Fruit fly (Drosophila melanogaster) whole organism, embryonic: ENCODE measurements around the gene CG31515.
A peak's percentile ranks its signal among the peaks of the same experiment; 100 is the strongest.

Source experiments
- Ada2b ChIP-seq: fragments of 200-800 bp; sonication (Bioruptor generic); IDR thresholded peaks from 2 replicates; pipeline ENCODE4 v1.3.6; 2022; ENCODE audit warnings: missing biosample characterization, missing genetic modification characterization
- Bgb ChIP-seq: fragments of 200-800 bp; sonication (Bioruptor generic); IDR thresholded peaks from 2 replicates; pipeline ENCODE4 v1.3.6; 2022; ENCODE audit warnings: missing biosample characterization, missing genetic modification characterization; ENCODE audit not compliant: partially characterized antibody
- BtbVII ChIP-seq: fragments of 200-800 bp; sonication (Bioruptor generic); optimal IDR thresholded peaks from 3 replicates; lab custom pipeline; 2017; ENCODE audit warnings: missing biosample characterization, mild to moderate bottlenecking, missing genetic modification characterization
- CG1024 ChIP-seq: fragments of 200-800 bp; sonication (Bioruptor generic); IDR thresholded peaks from 2 replicates; pipeline ENCODE4 v1.3.6; 2022; ENCODE audit warnings: missing biosample characterization, missing genetic modification characterization
- CG10274 ChIP-seq: fragments of 200-800 bp; sonication (Bioruptor generic); optimal IDR thresholded peaks from 3 replicates; lab custom pipeline; 2017; ENCODE audit warnings: missing biosample characterization, mild to moderate bottlenecking, missing genetic modification characterization
- CG11093 ChIP-seq: fragments of 200-800 bp; sonication (Bioruptor generic); IDR thresholded peaks from 3 replicates; pipeline ENCODE4 v1.3.6; 2022; ENCODE audit warnings: missing biosample characterization, missing genetic modification characterization
- CG12769 ChIP-seq: fragments of 200-800 bp; sonication (Bioruptor generic); optimal IDR thresholded peaks from 2 replicates; lab custom pipeline; 2019; ENCODE audit warnings: missing biosample characterization, mild to moderate bottlenecking, missing genetic modification characterization, moderate library complexity
- CG14014 ChIP-seq: fragments of 200-800 bp; sonication (Bioruptor generic); IDR thresholded peaks from 2 replicates; pipeline ENCODE4 v1.3.6; 2022; ENCODE audit warnings: missing biosample characterization, missing genetic modification characterization
- CG14667 ChIP-seq: fragments of 200-800 bp; sonication (Bioruptor generic); IDR thresholded peaks from 2 replicates; pipeline ENCODE4 v1.3.6; 2022; ENCODE audit warnings: missing biosample characterization, missing genetic modification characterization
- CG15696 ChIP-seq: fragments of 200-800 bp; sonication (Bioruptor generic); optimal IDR thresholded peaks from 2 replicates; lab custom pipeline; 2019; ENCODE audit warnings: missing biosample characterization, mild to moderate bottlenecking, missing genetic modification characterization, moderate library complexity
- CG1603 ChIP-seq: fragments of 200-800 bp; sonication (Bioruptor generic); optimal IDR thresholded peaks from 2 replicates; lab custom pipeline; 2019; ENCODE audit warnings: missing biosample characterization, mild to moderate bottlenecking, missing genetic modification characterization, moderate library complexity
- CG18011 ChIP-seq: fragments of 200-800 bp; sonication (Bioruptor generic); optimal IDR thresholded peaks from 2 replicates; lab custom pipeline; 2017; ENCODE audit warnings: missing biosample characterization, missing genetic modification characterization, mild to moderate bottlenecking, moderate library complexity, missing genotype
- CG2678 ChIP-seq: fragments of 200-800 bp; sonication (Bioruptor generic); optimal IDR thresholded peaks from 3 replicates; lab custom pipeline; 2019; ENCODE audit warnings: missing biosample characterization, mild to moderate bottlenecking, missing genetic modification characterization, moderate library complexity
- CG3065 ChIP-seq: fragments of 200-800 bp; sonication (Bioruptor generic); optimal IDR thresholded peaks from 2 replicates; lab custom pipeline; 2016; ENCODE audit warnings: missing biosample characterization, missing genetic modification characterization
- CG31388 ChIP-seq: fragments of 200-800 bp; sonication (Bioruptor generic); optimal IDR thresholded peaks from 2 replicates; lab custom pipeline; 2016; ENCODE audit warnings: missing biosample characterization, missing genetic modification characterization
- CG3163 ChIP-seq: fragments of 200-800 bp; sonication (Bioruptor generic); optimal IDR thresholded peaks from 3 replicates; lab custom pipeline; 2016; ENCODE audit warnings: missing biosample characterization, missing genetic modification characterization
- CG33557 ChIP-seq: fragments of 200-800 bp; sonication (Bioruptor generic); optimal IDR thresholded peaks from 2 replicates; lab custom pipeline; 2019; ENCODE audit warnings: missing biosample characterization, mild to moderate bottlenecking, missing genetic modification characterization, moderate library complexity
- CG4282 ChIP-seq: fragments of 200-800 bp; sonication (Bioruptor generic); optimal IDR thresholded peaks from 2 replicates; lab custom pipeline; 2016; ENCODE audit warnings: missing biosample characterization, missing genetic modification characterization
- CG4328 ChIP-seq: fragments of 200-800 bp; sonication (Bioruptor generic); optimal IDR thresholded peaks from 3 replicates; lab custom pipeline; 2017; ENCODE audit warnings: missing biosample characterization, missing genetic modification reagents, missing genetic modification characterization
- CG4617 ChIP-seq: fragments of 200-800 bp; sonication (Bioruptor generic); optimal IDR thresholded peaks from 3 replicates; lab custom pipeline; 2016; ENCODE audit warnings: missing biosample characterization, missing genetic modification characterization, borderline replicate concordance
- CG4707 ChIP-seq: fragments of 200-800 bp; sonication (Bioruptor generic); optimal IDR thresholded peaks from 2 replicates; lab custom pipeline; 2018; ENCODE audit warnings: missing biosample characterization, mild to moderate bottlenecking, missing genetic modification characterization, moderate library complexity
- CG7839 ChIP-seq: fragments of 200-800 bp; sonication (Bioruptor generic); optimal IDR thresholded peaks from 3 replicates; lab custom pipeline; 2018; ENCODE audit warnings: missing biosample characterization, mild to moderate bottlenecking, missing genetic modification characterization, moderate library complexity
- CG9215 ChIP-seq: fragments of 200-800 bp; sonication (Bioruptor generic); IDR thresholded peaks from 2 replicates; pipeline ENCODE4 v1.3.6; 2022; ENCODE audit warnings: missing biosample characterization, missing genetic modification characterization
- CG9797 ChIP-seq: fragments of 200-800 bp; sonication (Bioruptor generic); optimal IDR thresholded peaks from 3 replicates; lab custom pipeline; 2018; ENCODE audit warnings: missing biosample characterization, mild to moderate bottlenecking, missing genetic modification characterization
- CG9932 ChIP-seq: fragments of 200-800 bp; sonication (Bioruptor generic); IDR thresholded peaks from 2 replicates; pipeline ENCODE4 v1.3.6; 2022; ENCODE audit warnings: missing biosample characterization, missing genetic modification characterization
- Dek ChIP-seq: fragments of 200-800 bp; sonication (Bioruptor generic); optimal IDR thresholded peaks from 3 replicates; lab custom pipeline; 2019; ENCODE audit warnings: missing biosample characterization, mild to moderate bottlenecking, missing genetic modification characterization, moderate library complexity
- E2f2 ChIP-seq: fragments of 200-800 bp; sonication (Bioruptor generic); IDR thresholded peaks from 2 replicates; pipeline ENCODE4 v1.3.6; 2022; ENCODE audit warnings: missing biosample characterization, missing genetic modification characterization
- Nf-YA ChIP-seq: fragments of 200-800 bp; sonication (Bioruptor generic); IDR thresholded peaks from 2 replicates; pipeline ENCODE4 v1.3.6; 2022; ENCODE audit warnings: missing biosample characterization, missing genetic modification characterization
- Sin3A ChIP-seq: fragments of >200 bp; optimal IDR thresholded peaks from 2 replicates; lab custom pipeline; 2018
- Sry-δ ChIP-seq: fragments of 200-800 bp; sonication (Bioruptor generic); optimal IDR thresholded peaks from 2 replicates; lab custom pipeline; 2016; ENCODE audit warnings: missing biosample characterization, missing genetic modification characterization
- Stat92E ChIP-seq, 3 experiments: fragments of >200 bp in 2 of 3; fragments of 200-800 bp in 1 of 3; sonication (Bioruptor generic) in 1 of 3; optimal IDR thresholded peaks; 2 replicates each; lab custom pipeline; 2017 to 2019; ENCODE audit warnings: missing biosample characterization in 3 of 3, missing genetic modification characterization in 3 of 3, mild to moderate bottlenecking in 1 of 3, moderate library complexity in 1 of 3
- ab ChIP-seq: fragments of 200-800 bp; sonication (Bioruptor generic); optimal IDR thresholded peaks from 2 replicates; lab custom pipeline; 2016; ENCODE audit warnings: missing biosample characterization, missing genetic modification characterization
- amos ChIP-seq: fragments of 200-800 bp; sonication (Bioruptor generic); IDR thresholded peaks from 2 replicates; pipeline ENCODE4 v1.3.6; 2022; ENCODE audit warnings: missing biosample characterization, missing genetic modification characterization; ENCODE audit not compliant: partially characterized antibody
- bbx ChIP-seq: fragments of 200-800 bp; sonication (Bioruptor generic); IDR thresholded peaks from 2 replicates; pipeline ENCODE4 v1.3.6; 2022; ENCODE audit warnings: missing biosample characterization, missing genetic modification characterization; ENCODE audit not compliant: partially characterized antibody
- cg ChIP-seq: fragments of 200-800 bp; sonication (Bioruptor generic); optimal IDR thresholded peaks from 3 replicates; lab custom pipeline; 2019; ENCODE audit warnings: missing biosample characterization, mild to moderate bottlenecking, missing genetic modification characterization, moderate library complexity
- corto ChIP-seq: fragments of 200-800 bp; sonication (Bioruptor generic); optimal IDR thresholded peaks from 2 replicates; lab custom pipeline; 2016; ENCODE audit warnings: missing biosample characterization, mild to moderate bottlenecking, missing genetic modification characterization, moderate library complexity
- crc ChIP-seq: fragments of 200-800 bp; sonication (Bioruptor generic); optimal IDR thresholded peaks from 2 replicates; lab custom pipeline; 2016; ENCODE audit warnings: missing biosample characterization, missing genetic modification characterization
- dysf ChIP-seq: fragments of 200-800 bp; sonication (Bioruptor generic); IDR thresholded peaks from 3 replicates; pipeline ENCODE4 v1.3.6; 2022; ENCODE audit warnings: missing biosample characterization, missing genetic modification characterization
- fd3F ChIP-seq: fragments of 200-800 bp; sonication (Bioruptor generic); optimal IDR thresholded peaks from 2 replicates; lab custom pipeline; 2018; ENCODE audit warnings: missing biosample characterization, mild to moderate bottlenecking, missing genetic modification characterization, moderate library complexity
- fd64A ChIP-seq: fragments of 200-800 bp; sonication (Bioruptor generic); optimal IDR thresholded peaks from 3 replicates; lab custom pipeline; 2018; ENCODE audit warnings: missing biosample characterization, mild to moderate bottlenecking, missing genetic modification characterization
- grau ChIP-seq: fragments of 200-800 bp; optimal IDR thresholded peaks from 3 replicates; lab custom pipeline; 2019; ENCODE audit warnings: missing biosample characterization, mild to moderate bottlenecking, missing genetic modification characterization, moderate library complexity
- gsb-n ChIP-seq: fragments of 200-800 bp; sonication (Bioruptor generic); optimal IDR thresholded peaks from 3 replicates; lab custom pipeline; 2018; ENCODE audit warnings: missing biosample characterization, mild to moderate bottlenecking, missing genetic modification characterization
- knrl ChIP-seq: fragments of 200-800 bp; sonication (Bioruptor generic); IDR thresholded peaks from 3 replicates; pipeline ENCODE4 v1.3.6; 2022; ENCODE audit warnings: missing biosample characterization, missing genetic modification characterization; ENCODE audit not compliant: partially characterized antibody
- pb ChIP-seq: fragments of 200-800 bp; sonication (Bioruptor generic); optimal IDR thresholded peaks from 3 replicates; lab custom pipeline; 2016; ENCODE audit warnings: missing biosample characterization, missing genetic modification characterization
- sens ChIP-seq: fragments of 200-800 bp; sonication (Bioruptor generic); peaks from one replicate; lab custom pipeline; 2016; ENCODE audit warnings: missing biosample characterization, missing genetic modification characterization
- sisA ChIP-seq: fragments of 200-800 bp; sonication (Bioruptor generic); IDR thresholded peaks from 2 replicates; pipeline ENCODE4 v1.3.6; 2022; ENCODE audit warnings: missing biosample characterization, missing genetic modification characterization
- tap ChIP-seq: fragments of 200-800 bp; optimal IDR thresholded peaks from 3 replicates; lab custom pipeline; 2019; ENCODE audit warnings: missing biosample characterization, mild to moderate bottlenecking, missing genetic modification characterization, moderate library complexity
- tin ChIP-seq: fragments of 200-800 bp; sonication (Bioruptor generic); optimal IDR thresholded peaks from 3 replicates; lab custom pipeline; 2016; ENCODE audit warnings: missing biosample characterization, missing genetic modification characterization
- vfl ChIP-seq: fragments of 200-800 bp; sonication (Bioruptor generic); optimal IDR thresholded peaks from 2 replicates; lab custom pipeline; 2016; ENCODE audit warnings: missing biosample characterization, missing genetic modification characterization
- vvl ChIP-seq: fragments of 200-800 bp; sonication (Bioruptor generic); IDR thresholded peaks from 2 replicates; pipeline ENCODE4 v1.3.6; 2022; ENCODE audit warnings: missing biosample characterization, missing genetic modification characterization

CG31515 gene

DNA sequence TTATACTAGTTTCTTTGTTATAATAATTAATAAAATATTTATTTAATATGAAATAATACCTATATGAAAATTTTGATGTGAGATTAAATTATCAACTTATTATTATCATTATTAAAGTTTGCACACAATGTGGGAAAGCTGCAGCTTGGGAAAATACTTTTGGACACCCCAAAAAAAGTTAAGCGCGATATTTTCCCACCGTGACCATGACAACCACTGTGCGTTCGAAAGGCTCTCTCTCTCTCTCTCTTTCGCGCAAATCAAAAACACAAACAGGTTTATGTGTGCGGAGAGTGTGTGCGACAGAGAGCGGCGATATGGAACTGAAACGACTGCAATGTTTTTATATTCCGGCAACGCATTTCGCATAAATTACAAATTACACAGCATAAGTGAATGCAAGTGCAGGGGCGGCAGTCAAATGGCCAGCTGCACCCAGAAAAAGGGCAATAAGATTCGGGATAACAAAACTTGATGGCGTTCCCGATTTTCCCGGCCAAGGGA lies 41.8 kb downstream of the CG31515 start (continued):
- TF ChIP-seq Ada2b (GFP tag; lab: Robert Waterston, UW) (peak; percentile 47), E2f2 (GFP tag; lab: Robert Waterston, UW) (no peak), CG4617 (GFP tag; lab: Kevin White, UChicago) (no peak), CG14667 (GFP tag; lab: Robert Waterston, UW) (no peak), CG1603 (tag; lab: Kevin White, UChicago) (peak; percentile 14), CG3163 (GFP tag; lab: Kevin White, UChicago) (no peak), CG4282 (peak; percentile 4), CG9932 (GFP tag; lab: Robert Waterston, UW) (0 out of 2 replicates have a peak, but pooled peaks have one; percentile 17), tap (peak; percentile 42), CG31388 (GFP tag; lab: Kevin White, UChicago) (no peak), amos (GFP tag; lab: Robert Waterston, UW) (no peak), gsb-n (tag; lab: Kevin White, UChicago) (no peak), corto (GFP tag; lab: Kevin White, UChicago) (no peak), CG4707 (GFP tag; lab: Kevin White, UChicago) (peak; percentile 98), CG3065 (GFP tag; lab: Kevin White, UChicago) (no peak), Bgb (GFP tag; lab: Robert Waterston, UW) (no peak), CG9797 (GFP tag; lab: Kevin White, UChicago) (no peak), bbx (no peak), sens (peak; percentile 83), CG2678 (tag; lab: Kevin White, UChicago) (peak; percentile 60), dysf (peak; percentile 58; the same call in 2 of the 3 replicates), pb (no peak), Sin3A (no peak), CG9215 (GFP tag; lab: Robert Waterston, UW) (peak; percentile 44; the same call in 1 of the 2 replicates), CG15696 (tag; lab: Kevin White, UChicago) (peak; percentile 68), vvl (GFP tag; lab: Robert Waterston, UW) (peak; percentile 83), CG4328 (GFP tag; lab: Kevin White, UChicago) (no peak), Stat92E (GFP tag; optimal IDR thresholded peaks at IDR 0.05; lab: Kevin White, UChicago) (no peak), Dek (tag; lab: Kevin White, UChicago) (peak; percentile 14), CG7839 (tag; lab: Kevin White, UChicago) (peak; percentile 68), CG10274 (no peak), knrl (GFP tag; lab: Robert Waterston, UW) (no peak), BtbVII (GFP tag; lab: Kevin White, UChicago) (peak; percentile 47), cg (GFP tag; lab: Kevin White, UChicago) (no peak), fd3F (GFP tag; lab: Kevin White, UChicago) (no peak), CG33557 (GFP tag; lab: Kevin White, UChicago) (peak; percentile 37), vfl (GFP tag; lab: Kevin White, UChicago) (peak; percentile 14), fd64A (GFP tag; lab: Kevin White, UChicago) (no peak), grau (tag; lab: Kevin White, UChicago) (peak; percentile 57), sisA (peak; percentile 32; the same call in 1 of the 2 replicates), CG18011 (GFP tag; lab: Kevin White, UChicago) (no peak), crc (no peak), Sry-δ (GFP tag; lab: Kevin White, UChicago) (no peak), CG14014 (GFP tag; lab: Robert Waterston, UW) (peak; percentile 47), CG1024 (GFP tag; lab: Robert Waterston, UW) (0 out of 2 replicates have a peak, but pooled peaks have one; percentile 15), Nf-YA (GFP tag; lab: Robert Waterston, UW) (no peak), ab (no peak), CG11093 (GFP tag; lab: Robert Waterston, UW) (no peak), tin (peak; percentile 56), CG12769 (no peak)
